Fruit fly (Drosophila melanogaster) whole organism, embryonic: ENCODE results near the gene CG5644.

ENCODE experiments used
- Atf3 ChIP-seq: fragments of 200-800 bp; sonication (Bioruptor generic); optimal IDR thresholded peaks from 3 replicates; lab custom pipeline; 2016; ENCODE audit warnings: missing biosample characterization, missing genetic modification characterization
- B-H2 ChIP-seq: fragments of 200-800 bp; sonication (Bioruptor generic); optimal IDR thresholded peaks from 2 replicates; lab custom pipeline; 2018; ENCODE audit warnings: missing biosample characterization, mild to moderate bottlenecking, missing genetic modification characterization
- Bgb ChIP-seq: fragments of 200-800 bp; sonication (Bioruptor generic); IDR thresholded peaks from 2 replicates; pipeline ENCODE4 v1.3.6; 2022; ENCODE audit warnings: missing biosample characterization, missing genetic modification characterization; ENCODE audit not compliant: partially characterized antibody
- CG10147 ChIP-seq: fragments of 200-800 bp; sonication (Bioruptor generic); optimal IDR thresholded peaks from 2 replicates; lab custom pipeline; 2019; ENCODE audit warnings: missing biosample characterization, mild to moderate bottlenecking, missing genetic modification characterization, moderate library complexity
- CG10431 ChIP-seq: fragments of 200-800 bp; sonication (Bioruptor generic); optimal IDR thresholded peaks from 3 replicates; lab custom pipeline; 2018; ENCODE audit warnings: missing biosample characterization, mild to moderate bottlenecking, missing genetic modification characterization
- CG12769 ChIP-seq: fragments of 200-800 bp; sonication (Bioruptor generic); optimal IDR thresholded peaks from 2 replicates; lab custom pipeline; 2019; ENCODE audit warnings: missing biosample characterization, mild to moderate bottlenecking, missing genetic modification characterization, moderate library complexity
- CG13123 ChIP-seq: fragments of 200-800 bp; sonication (Bioruptor generic); optimal IDR thresholded peaks from 2 replicates; lab custom pipeline; 2016; ENCODE audit warnings: missing biosample characterization, missing genetic modification characterization
- CG2120 ChIP-seq: fragments of 200-800 bp; sonication (Bioruptor generic); optimal IDR thresholded peaks from 3 replicates; lab custom pipeline; 2016; ENCODE audit warnings: missing biosample characterization, missing genetic modification characterization
- CG2678 ChIP-seq: fragments of 200-800 bp; sonication (Bioruptor generic); optimal IDR thresholded peaks from 3 replicates; lab custom pipeline; 2019; ENCODE audit warnings: missing biosample characterization, mild to moderate bottlenecking, missing genetic modification characterization, moderate library complexity
- CG31365 ChIP-seq: fragments of 200-800 bp; sonication (Bioruptor generic); optimal IDR thresholded peaks from 2 replicates; lab custom pipeline; 2018; ENCODE audit warnings: missing biosample characterization, mild to moderate bottlenecking, missing genetic modification characterization
- CG31441 ChIP-seq: fragments of 200-800 bp; sonication (Bioruptor generic); IDR thresholded peaks from 2 replicates; pipeline ENCODE4 v1.3.6; 2022; ENCODE audit warnings: missing biosample characterization, missing genetic modification characterization
- CG3163 ChIP-seq: fragments of 200-800 bp; sonication (Bioruptor generic); optimal IDR thresholded peaks from 3 replicates; lab custom pipeline; 2016; ENCODE audit warnings: missing biosample characterization, missing genetic modification characterization
- CG34224 ChIP-seq: fragments of 200-800 bp; sonication (Bioruptor generic); IDR thresholded peaks from 3 replicates; pipeline ENCODE4 v1.3.6; 2022; ENCODE audit warnings: missing biosample characterization, missing genetic modification characterization; ENCODE audit not compliant: partially characterized antibody
- CG3726 ChIP-seq: fragments of 200-800 bp; sonication (Bioruptor generic); IDR thresholded peaks from 3 replicates; pipeline ENCODE4, ENCODE4 v1.3.6; 2022; ENCODE audit warnings: missing biosample characterization, missing genetic modification characterization
- CG4617 ChIP-seq: fragments of 200-800 bp; sonication (Bioruptor generic); optimal IDR thresholded peaks from 3 replicates; lab custom pipeline; 2016; ENCODE audit warnings: missing biosample characterization, missing genetic modification characterization, borderline replicate concordance
- CG4854 ChIP-seq: fragments of 200-800 bp; sonication (Bioruptor generic); optimal IDR thresholded peaks from 2 replicates; lab custom pipeline; 2016; ENCODE audit warnings: missing biosample characterization, missing genetic modification characterization, inconsistent platforms
- CG6175 ChIP-seq: fragments of 200-800 bp; sonication (Bioruptor generic); IDR thresholded peaks from 3 replicates; pipeline ENCODE4 v1.3.6; 2022; ENCODE audit warnings: missing biosample characterization, missing genetic modification characterization
- CG7271 ChIP-seq: fragments of 200-800 bp; sonication (Bioruptor generic); optimal IDR thresholded peaks from 2 replicates; lab custom pipeline; 2018; ENCODE audit warnings: missing biosample characterization, mild to moderate bottlenecking, missing genetic modification characterization, moderate library complexity
- CG7745 ChIP-seq: fragments of 200-800 bp; sonication (Bioruptor generic); optimal IDR thresholded peaks from 2 replicates; lab custom pipeline; 2018; ENCODE audit warnings: missing biosample characterization, mild to moderate bottlenecking, missing genetic modification characterization, moderate library complexity
- CG8765 ChIP-seq: fragments of 200-800 bp; sonication (Bioruptor generic); IDR thresholded peaks from 2 replicates; pipeline ENCODE4 v1.3.6; 2022; ENCODE audit warnings: missing biosample characterization, missing genetic modification characterization
- CG9215 ChIP-seq: fragments of 200-800 bp; sonication (Bioruptor generic); IDR thresholded peaks from 2 replicates; pipeline ENCODE4 v1.3.6; 2022; ENCODE audit warnings: missing biosample characterization, missing genetic modification characterization
- Chrac-16 ChIP-seq: fragments of 200-800 bp; sonication (Bioruptor generic); optimal IDR thresholded peaks from 3 replicates; lab custom pipeline; 2016; ENCODE audit warnings: missing biosample characterization, missing genetic modification characterization
- D19A ChIP-seq: fragments of 200-800 bp; optimal IDR thresholded peaks from 3 replicates; lab custom pipeline; 2019; ENCODE audit warnings: missing biosample characterization, mild to moderate bottlenecking, missing genetic modification characterization, moderate library complexity
- Dref ChIP-seq: fragments of 200-800 bp; sonication (Bioruptor generic); IDR thresholded peaks from 2 replicates; pipeline ENCODE4 v1.3.6; 2022; ENCODE audit warnings: missing biosample characterization, missing genetic modification characterization
- ERR ChIP-seq: fragments of 200-800 bp; sonication (Bioruptor generic); optimal IDR thresholded peaks from 2 replicates; lab custom pipeline; 2016; ENCODE audit warnings: missing biosample characterization, missing genetic modification characterization
- Gug ChIP-seq: fragments of 200-800 bp; sonication (Bioruptor generic); IDR thresholded peaks from 4 replicates; pipeline ENCODE4 v1.3.6; 2022; ENCODE audit warnings: missing biosample characterization, missing genetic modification characterization
- HLH4C ChIP-seq: fragments of 200-800 bp; sonication (Bioruptor generic); IDR thresholded peaks from 3 replicates; pipeline ENCODE4 v1.3.6; 2022; ENCODE audit warnings: missing biosample characterization, missing genetic modification characterization; ENCODE audit not compliant: partially characterized antibody
- HmgZ ChIP-seq: fragments of 200-800 bp; sonication (Bioruptor generic); optimal IDR thresholded peaks from 2 replicates; lab custom pipeline; 2018; ENCODE audit warnings: missing biosample characterization, mild to moderate bottlenecking, missing genetic modification characterization
- Mad ChIP-seq: fragments of 200-800 bp; sonication (Bioruptor generic); optimal IDR thresholded peaks from 2 replicates; lab custom pipeline; 2016; ENCODE audit warnings: missing biosample characterization, missing genetic modification characterization
- Max ChIP-seq: fragments of 200-800 bp; sonication (Bioruptor generic); optimal IDR thresholded peaks from 2 replicates; lab custom pipeline; 2016; ENCODE audit warnings: missing biosample characterization, mild to moderate bottlenecking, missing genetic modification characterization
- Mrtf ChIP-seq: fragments of 200-800 bp; sonication (Bioruptor generic); IDR thresholded peaks from 3 replicates; pipeline ENCODE4 v1.3.6; 2022; ENCODE audit warnings: missing biosample characterization, missing genetic modification characterization
- Ptx1 ChIP-seq: fragments of 200-800 bp; sonication (Bioruptor generic); IDR thresholded peaks from 2 replicates; pipeline ENCODE4 v1.3.6; 2022; ENCODE audit warnings: missing biosample characterization, missing genetic modification characterization
- Sry-δ ChIP-seq: fragments of 200-800 bp; sonication (Bioruptor generic); optimal IDR thresholded peaks from 2 replicates; lab custom pipeline; 2016; ENCODE audit warnings: missing biosample characterization, missing genetic modification characterization
- ac ChIP-seq: fragments of 200-800 bp; sonication (Bioruptor generic); optimal IDR thresholded peaks from 3 replicates; lab custom pipeline; 2017; ENCODE audit warnings: missing biosample characterization, mild to moderate bottlenecking, missing genetic modification characterization
- ase ChIP-seq: fragments of 200-800 bp; sonication (Bioruptor generic); IDR thresholded peaks from 3 replicates; pipeline ENCODE4 v1.3.6; 2022; ENCODE audit warnings: missing biosample characterization, missing genetic modification characterization
- bbx ChIP-seq: fragments of 200-800 bp; sonication (Bioruptor generic); IDR thresholded peaks from 2 replicates; pipeline ENCODE4 v1.3.6; 2022; ENCODE audit warnings: missing biosample characterization, missing genetic modification characterization; ENCODE audit not compliant: partially characterized antibody
- chinmo ChIP-seq: fragments of 200-800 bp; sonication (Bioruptor generic); IDR thresholded peaks from 4 replicates; pipeline ENCODE4 v1.3.6; 2022; ENCODE audit warnings: missing biosample characterization, missing genetic modification characterization; ENCODE audit not compliant: partially characterized antibody
- corto ChIP-seq: fragments of 200-800 bp; sonication (Bioruptor generic); optimal IDR thresholded peaks from 2 replicates; lab custom pipeline; 2016; ENCODE audit warnings: missing biosample characterization, mild to moderate bottlenecking, missing genetic modification characterization, moderate library complexity
- crp ChIP-seq, 2 experiments: fragments of 200-800 bp; sonication (Bioruptor generic); optimal IDR thresholded peaks; 2 replicates in 1 of 2; 3 replicates in 1 of 2; lab custom pipeline; 2017; ENCODE audit warnings: missing biosample characterization in 2 of 2, missing genetic modification characterization in 2 of 2, mild to moderate bottlenecking in 1 of 2, moderate library complexity in 1 of 2
- ems ChIP-seq: fragments of 200-800 bp; sonication (Bioruptor generic); optimal IDR thresholded peaks from 3 replicates; lab custom pipeline; 2016; ENCODE audit warnings: missing biosample characterization, missing genetic modification characterization
- exex ChIP-seq: fragments of 200-800 bp; sonication (Bioruptor generic); optimal IDR thresholded peaks from 4 replicates; lab custom pipeline; 2018; ENCODE audit warnings: missing biosample characterization, mild to moderate bottlenecking, missing genetic modification characterization, moderate library complexity
- gcm2 ChIP-seq: fragments of 200-800 bp; sonication (Bioruptor generic); optimal IDR thresholded peaks from 2 replicates; lab custom pipeline; 2016; ENCODE audit warnings: missing biosample characterization, missing genetic modification characterization
- ken ChIP-seq: fragments of 200-800 bp; sonication (Bioruptor generic); IDR thresholded peaks from 3 replicates; pipeline ENCODE4 v1.3.6; 2022; ENCODE audit warnings: missing biosample characterization, missing genetic modification characterization
- p53 ChIP-seq: fragments of 200-800 bp; sonication (Bioruptor generic); optimal IDR thresholded peaks from 2 replicates; lab custom pipeline; 2016; ENCODE audit warnings: missing biosample characterization, missing genetic modification characterization
- pzg ChIP-seq: fragments of 200-800 bp; sonication (Bioruptor generic); optimal IDR thresholded peaks from 3 replicates; lab custom pipeline; 2018; ENCODE audit warnings: missing biosample characterization, mild to moderate bottlenecking, missing genetic modification characterization, moderate library complexity
- ranshi ChIP-seq: fragments of 200-800 bp; sonication (Bioruptor generic); IDR thresholded peaks from 2 replicates; pipeline ENCODE4 v1.3.6; 2022; ENCODE audit warnings: missing biosample characterization, missing genetic modification characterization
- shn ChIP-seq: fragments of 200-800 bp; sonication (Bioruptor generic); optimal IDR thresholded peaks from 3 replicates; lab custom pipeline; 2016; ENCODE audit warnings: missing biosample characterization, missing genetic modification characterization
- tin ChIP-seq: fragments of 200-800 bp; sonication (Bioruptor generic); optimal IDR thresholded peaks from 3 replicates; lab custom pipeline; 2016; ENCODE audit warnings: missing biosample characterization, missing genetic modification characterization
- tna ChIP-seq: fragments of 200-800 bp; sonication (Bioruptor generic); IDR thresholded peaks from 2 replicates; pipeline ENCODE4 v1.3.6; 2022; ENCODE audit warnings: missing biosample characterization, missing genetic modification characterization; ENCODE audit not compliant: partially characterized antibody
- vvl ChIP-seq: fragments of 200-800 bp; sonication (Bioruptor generic); IDR thresholded peaks from 2 replicates; pipeline ENCODE4 v1.3.6; 2022; ENCODE audit warnings: missing biosample characterization, missing genetic modification characterization

The CG5644 gene

DNA sequence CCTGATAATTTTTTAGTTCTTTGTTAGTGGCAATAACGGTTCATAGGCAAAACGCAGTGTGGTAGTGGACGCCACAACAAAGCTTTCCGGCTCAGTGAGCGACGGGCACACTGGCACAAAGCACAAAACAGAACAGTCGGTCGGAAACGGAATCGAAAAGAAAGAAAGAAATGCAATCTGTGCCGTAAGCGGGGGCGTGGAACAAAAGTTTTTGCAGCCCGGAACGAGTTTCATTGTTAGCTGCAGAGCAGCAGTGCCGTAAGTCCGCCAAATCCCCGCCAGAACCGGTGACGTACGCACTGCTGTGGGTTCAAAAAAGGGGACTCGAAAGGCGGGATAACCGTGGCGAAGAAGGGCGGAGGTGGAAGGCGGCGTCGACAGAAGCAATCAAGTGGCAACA lies 11.2 kb downstream of the CG5644 start, which contains the start of gene CG5026 (continued):
- TF ChIP-seq CG2120 = no peak
- no peak for TF ChIP-seq CG7271 (tag; lab: Kevin White, UChicago)
- no peak for TF ChIP-seq ERR
- no peak for TF ChIP-seq Gug (GFP tag; lab: Robert Waterston, UW)
- no peak for TF ChIP-seq exex (tag; lab: Kevin White, UChicago)
- no peak for TF ChIP-seq CG12769 (tag; lab: Kevin White, UChicago)
- no peak for TF ChIP-seq tin (GFP tag; lab: Kevin White, UChicago)
- no peak for TF ChIP-seq CG4854 (GFP tag; lab: Kevin White, UChicago)
- TF ChIP-seq Dref (GFP tag; lab: Robert Waterston, UW) = peak; percentile 34
- no peak for TF ChIP-seq CG8765
- no peak for TF ChIP-seq ranshi (GFP tag; lab: Robert Waterston, UW)
- TF ChIP-seq CG31365 (tag; lab: Kevin White, UChicago) = no peak
- peak; percentile 71 for TF ChIP-seq pzg
- no peak for TF ChIP-seq corto (GFP tag; lab: Kevin White, UChicago)
- no peak for TF ChIP-seq gcm2 (GFP tag; lab: Kevin White, UChicago)
- no peak for TF ChIP-seq Atf3 (GFP tag; lab: Kevin White, UChicago)
- no peak for TF ChIP-seq CG10147
- TF ChIP-seq CG6175 (GFP tag; lab: Robert Waterston, UW) = no peak
- no peak for TF ChIP-seq CG3163 (GFP tag; lab: Kevin White, UChicago)
- TF ChIP-seq HmgZ (tag; lab: Kevin White, UChicago) = peak; percentile 47
- no peak; the same call in 2 of the 3 replicates for TF ChIP-seq ken (GFP tag; lab: Robert Waterston, UW)
- no peak for TF ChIP-seq Mrtf (GFP tag; lab: Robert Waterston, UW)
- TF ChIP-seq ems = no peak
- 0 out of 4 replicates have a peak, but pooled peaks have one; percentile 25 for TF ChIP-seq chinmo (GFP tag; lab: Robert Waterston, UW)
- TF ChIP-seq CG10431 (GFP tag; lab: Kevin White, UChicago) = no peak
- TF ChIP-seq Bgb = no peak
- TF ChIP-seq D19A (tag; lab: Kevin White, UChicago) = no peak
- TF ChIP-seq Sry-δ = no peak
- TF ChIP-seq, all 482 proteins: peak for 50

DNA sequence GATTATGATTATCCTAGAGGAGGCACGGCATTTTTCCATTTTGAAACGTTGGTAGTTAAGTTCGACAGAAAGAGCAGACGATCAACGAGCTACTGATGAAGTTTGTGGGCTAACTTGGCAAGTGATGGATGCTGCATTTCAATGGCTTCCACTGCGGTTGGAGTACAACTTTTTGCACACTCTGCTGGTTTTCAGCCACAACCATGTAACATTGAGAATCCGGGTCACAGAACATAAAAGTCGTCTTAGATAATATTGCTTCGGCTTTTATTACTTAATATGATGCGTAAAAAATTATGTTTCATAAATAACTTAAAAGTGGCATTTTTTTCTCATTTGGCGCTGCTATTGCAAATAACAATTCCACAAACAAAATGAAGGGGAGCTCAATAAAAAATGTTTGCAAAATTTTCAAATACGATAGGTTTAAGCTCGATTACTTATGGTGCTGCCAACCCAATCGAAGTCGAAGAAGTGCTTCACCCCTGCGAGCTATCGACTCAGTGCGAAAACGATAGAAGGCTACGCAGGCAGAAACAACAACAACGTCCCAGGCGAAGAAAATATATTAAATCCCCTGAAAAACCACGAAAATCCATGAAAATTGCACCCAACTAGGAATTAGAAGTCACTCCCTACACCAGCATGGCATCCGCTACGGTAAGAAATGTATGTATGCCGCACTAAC lies 13.2 kb downstream of the CG5644 start, which contains the start of the genes CG5653 and CG5021:
CG5653 (minus strand) TSS at position 51 of the 688 bp plus-strand sequence.
CG5021 (plus strand) TSS at position 506 of the 688 bp plus-strand sequence.
- TF ChIP-seq Chrac-16 (GFP tag; lab: Kevin White, UChicago) = no peak
- TF ChIP-seq CG9215 = no peak
- no peak for TF ChIP-seq CG13123 (GFP tag; lab: Kevin White, UChicago)
- peak; percentile 72 for TF ChIP-seq bbx (GFP tag; lab: Robert Waterston, UW)
- no peak for TF ChIP-seq CG31441 (GFP tag; lab: Robert Waterston, UW)
- TF ChIP-seq Max (GFP tag; lab: Kevin White, UChicago) = no peak
- no peak for TF ChIP-seq p53 (GFP tag; lab: Kevin White, UChicago)
- TF ChIP-seq shn = no peak
- TF ChIP-seq tna = peak; percentile 65
- TF ChIP-seq HLH4C = peak; percentile 68; the same call in 2 of the 3 replicates
- TF ChIP-seq B-H2 (GFP tag; lab: Kevin White, UChicago) = no peak
- no peak for TF ChIP-seq CG3726 (GFP tag; lab: Robert Waterston, UW)
- TF ChIP-seq vvl = no peak
- no peak for TF ChIP-seq ac
- no peak for TF ChIP-seq Ptx1 (GFP tag; lab: Robert Waterston, UW)
- TF ChIP-seq ase = no peak
- TF ChIP-seq crp (GFP tag; optimal IDR thresholded peaks at IDR 0.05; lab: Kevin White, UChicago) = peak in 1 of 2 experiments; percentile 68
- no peak for TF ChIP-seq corto (GFP tag; lab: Kevin White, UChicago)
- TF ChIP-seq CG2678 (tag; lab: Kevin White, UChicago) = no peak
- peak; percentile 66 for TF ChIP-seq CG34224 (GFP tag; lab: Robert Waterston, UW)
- peak; percentile 19 for TF ChIP-seq CG4617
- TF ChIP-seq CG7745 = no peak
- TF ChIP-seq Mad = no peak
